Worm (Caenorhabditis elegans) whole organism, L4/young adult: ENCODE results near the gene F46C5.7.

ENCODE experiments used
- dao-5 ChIP-seq: sonication (generic microtip); optimal IDR thresholded peaks from 2 replicates; lab custom pipeline; 2016; ENCODE audit warnings: missing genotype, missing genetic modification characterization, moderate library complexity, missing compliant biosample characterization
- him-1 ChIP-seq: sonication (generic microtip); optimal IDR thresholded peaks from 2 replicates; lab custom pipeline; 2016; ENCODE audit warnings: missing genotype, missing genetic modification reagents, missing genetic modification characterization, missing compliant biosample characterization

ce11 chrII:8829189-8829588 lies 9.9 kb upstream of the F46C5.7 start, which contains the start of gene F46C5.2:
- TF ChIP-seq him-1 (tag; lab: Kevin White, UChicago) = no peak
- TF ChIP-seq dao-5 (tag; lab: Kevin White, UChicago) = no peak
